Worm (Caenorhabditis elegans) whole organism, L3 larva: ENCODE data around the gene sdz-26.

Source experiments
- R02D3.7 ChIP-seq: fragments of 150-350 bp; optimal IDR thresholded peaks from 2 replicates; lab custom pipeline; 2014; ENCODE audit warnings: missing biosample characterization, missing genetic modification characterization
- ZK546.5 ChIP-seq: sonication (generic microtip); optimal IDR thresholded peaks from 2 replicates; lab custom pipeline; 2017; ENCODE audit warnings: missing biosample characterization, missing genetic modification characterization
- aly-2 ChIP-seq: fragments of 150-350 bp; optimal IDR thresholded peaks from 2 replicates; lab custom pipeline; 2014; ENCODE audit warnings: missing biosample characterization, missing genetic modification characterization
- ama-1 ChIP-seq: fragments of 150-350 bp; optimal IDR thresholded peaks from 2 replicates; lab custom pipeline; 2018
- ceh-16 ChIP-seq: sonication (generic microtip); optimal IDR thresholded peaks from 2 replicates; lab custom pipeline; 2017; ENCODE audit warnings: missing biosample characterization, missing genetic modification characterization
- ceh-28 ChIP-seq: fragments of 150-350 bp; optimal IDR thresholded peaks from 2 replicates; lab custom pipeline; 2014; ENCODE audit warnings: missing biosample characterization, missing genetic modification reagents, missing genetic modification characterization
- ceh-82 ChIP-seq: fragments of 150-350 bp; optimal IDR thresholded peaks from 2 replicates; lab custom pipeline; 2014; ENCODE audit warnings: missing biosample characterization, missing genetic modification characterization
- ceh-9 ChIP-seq: sonication (generic microtip); optimal IDR thresholded peaks from 2 replicates; lab custom pipeline; 2018; ENCODE audit warnings: missing biosample characterization, missing genetic modification characterization
- daf-12 ChIP-seq: fragments of 150-350 bp; optimal IDR thresholded peaks from 2 replicates; lab custom pipeline; 2014; ENCODE audit warnings: missing biosample characterization, missing genetic modification reagents, missing genetic modification characterization
- egl-27 ChIP-seq: sonication (generic microtip); optimal IDR thresholded peaks from 4 replicates; lab custom pipeline; 2017; ENCODE audit warnings: missing biosample characterization, missing genetic modification reagents, missing genetic modification characterization
- egl-5 ChIP-seq: fragments of 150-350 bp; optimal IDR thresholded peaks from 2 replicates; lab custom pipeline; 2017; ENCODE audit warnings: missing biosample characterization, missing genetic modification reagents, missing genetic modification characterization, inconsistent platforms
- elt-1 ChIP-seq: fragments of 150-350 bp; optimal IDR thresholded peaks from 2 replicates; lab custom pipeline; 2014; ENCODE audit warnings: missing biosample characterization, missing genetic modification characterization
- elt-2 ChIP-seq: sonication (generic microtip); optimal IDR thresholded peaks from 2 replicates; lab custom pipeline; 2016; ENCODE audit warnings: missing genetic modification reagents, mild to moderate bottlenecking, missing genetic modification characterization, missing compliant biosample characterization
- elt-3 ChIP-seq, 3 experiments: fragments of 150-350 bp in 1 of 3; sonication (generic microtip) in 2 of 3; optimal IDR thresholded peaks; 2 replicates in 2 of 3; 4 replicates in 1 of 3; lab custom pipeline; 2014 to 2017; ENCODE audit warnings: missing biosample characterization in 3 of 3, missing genetic modification characterization in 3 of 3
- eor-1 ChIP-seq, 2 experiments: fragments of 150-350 bp; optimal IDR thresholded peaks; 2 replicates each; lab custom pipeline; 2014 to 2018; ENCODE audit warnings: missing biosample characterization in 2 of 2, missing genetic modification characterization in 2 of 2
- fkh-10 ChIP-seq: sonication (generic microtip); optimal IDR thresholded peaks from 2 replicates; lab custom pipeline; 2017; ENCODE audit warnings: missing biosample characterization, missing genetic modification reagents, missing genetic modification characterization
- fkh-2 ChIP-seq: fragments of 150-350 bp; optimal IDR thresholded peaks from 2 replicates; lab custom pipeline; 2014; ENCODE audit warnings: missing biosample characterization, missing genetic modification reagents, missing genetic modification characterization
- fos-1 ChIP-seq: fragments of 150-350 bp; optimal IDR thresholded peaks from 2 replicates; lab custom pipeline; 2014; ENCODE audit warnings: missing biosample characterization, missing genetic modification characterization
- hmg-11 ChIP-seq: sonication (generic microtip); optimal IDR thresholded peaks from 2 replicates; lab custom pipeline; 2016; ENCODE audit warnings: missing genetic modification characterization, missing compliant biosample characterization
- jun-1 ChIP-seq: fragments of 150-350 bp; optimal IDR thresholded peaks from 2 replicates; lab custom pipeline; 2014; ENCODE audit warnings: missing biosample characterization, missing genetic modification reagents, missing genetic modification characterization
- lin-15B ChIP-seq: fragments of 150-350 bp; optimal IDR thresholded peaks from 2 replicates; lab custom pipeline; 2014; ENCODE audit warnings: missing biosample characterization, missing genetic modification characterization
- lin-39 ChIP-seq: fragments of 150-350 bp; optimal IDR thresholded peaks from 2 replicates; lab custom pipeline; 2018; ENCODE audit warnings: missing biosample characterization, missing genetic modification reagents, missing genetic modification characterization
- lsy-12 ChIP-seq: sonication (generic microtip); optimal IDR thresholded peaks from 2 replicates; lab custom pipeline; 2016; ENCODE audit warnings: mild to moderate bottlenecking, missing genetic modification characterization, missing compliant biosample characterization
- mdl-1 ChIP-seq: fragments of 150-350 bp; optimal IDR thresholded peaks from 2 replicates; lab custom pipeline; 2014; ENCODE audit warnings: missing biosample characterization, missing genetic modification characterization
- mml-1 ChIP-seq: fragments of 150-350 bp; sonication (generic microtip); optimal IDR thresholded peaks from 3 replicates; lab custom pipeline; 2014; ENCODE audit warnings: missing biosample characterization, missing genetic modification characterization
- nfya-1 ChIP-seq: sonication (generic microtip); optimal IDR thresholded peaks from 2 replicates; lab custom pipeline; 2017; ENCODE audit warnings: missing genetic modification characterization, mild to moderate bottlenecking, missing compliant biosample characterization, antibody characterized with exemption, moderate library complexity; ENCODE audit not compliant: insufficient read depth
- nhr-11 ChIP-seq: fragments of 150-350 bp; optimal IDR thresholded peaks from 2 replicates; lab custom pipeline; 2014; ENCODE audit warnings: missing biosample characterization, missing genetic modification characterization
- nhr-12 ChIP-seq: fragments of 150-350 bp; optimal IDR thresholded peaks from 2 replicates; lab custom pipeline; 2014; ENCODE audit warnings: missing biosample characterization, missing genetic modification characterization
- nhr-23 ChIP-seq: fragments of 150-350 bp; optimal IDR thresholded peaks from 2 replicates; lab custom pipeline; 2014; ENCODE audit warnings: missing biosample characterization, missing genetic modification reagents, missing genetic modification characterization
- nhr-237 ChIP-seq: fragments of 150-350 bp; optimal IDR thresholded peaks from 2 replicates; lab custom pipeline; 2014; ENCODE audit warnings: missing biosample characterization, missing genetic modification characterization
- nhr-25 ChIP-seq: sonication (generic microtip); optimal IDR thresholded peaks from 2 replicates; lab custom pipeline; 2017; ENCODE audit warnings: missing biosample characterization, missing genetic modification characterization
- nhr-28 ChIP-seq: fragments of 150-350 bp; optimal IDR thresholded peaks from 2 replicates; lab custom pipeline; 2014; ENCODE audit warnings: missing biosample characterization, missing genetic modification characterization
- nhr-43 ChIP-seq: sonication (generic microtip); optimal IDR thresholded peaks from 2 replicates; lab custom pipeline; 2016; ENCODE audit warnings: mild to moderate bottlenecking, missing genetic modification characterization, missing compliant biosample characterization; ENCODE audit not compliant: poor library complexity, severe bottlenecking
- nhr-67 ChIP-seq: fragments of 150-350 bp; optimal IDR thresholded peaks from 2 replicates; lab custom pipeline; 2014; ENCODE audit warnings: missing biosample characterization, missing genetic modification characterization
- nhr-76 ChIP-seq: fragments of 150-350 bp; sonication (generic microtip); optimal IDR thresholded peaks from 5 replicates; lab custom pipeline; 2014; ENCODE audit warnings: missing biosample characterization, missing genetic modification characterization
- nhr-77 ChIP-seq: fragments of 150-350 bp; optimal IDR thresholded peaks from 2 replicates; lab custom pipeline; 2014; ENCODE audit warnings: missing biosample characterization, missing genetic modification characterization
- pha-4 ChIP-seq: fragments of 150-350 bp; optimal IDR thresholded peaks from 2 replicates; lab custom pipeline; 2014; ENCODE audit warnings: missing biosample characterization, missing genetic modification reagents, missing genetic modification characterization
- pqm-1 ChIP-seq: fragments of 150-350 bp; optimal IDR thresholded peaks from 2 replicates; lab custom pipeline; 2017; ENCODE audit warnings: missing biosample characterization, missing genetic modification characterization, inconsistent platforms
- sea-2 ChIP-seq: fragments of 150-350 bp; sonication (generic microtip); optimal IDR thresholded peaks from 4 replicates; lab custom pipeline; 2014; ENCODE audit warnings: missing biosample characterization, missing genetic modification reagents, missing genetic modification characterization
- skn-1 ChIP-seq: fragments of 150-350 bp; optimal IDR thresholded peaks from 2 replicates; lab custom pipeline; 2014; ENCODE audit warnings: missing biosample characterization, missing genetic modification characterization
- snpc-4 ChIP-seq: fragments of 150-350 bp; optimal IDR thresholded peaks from 2 replicates; lab custom pipeline; 2014; ENCODE audit warnings: missing biosample characterization, missing genetic modification characterization
- tbx-2 ChIP-seq: sonication (generic microtip); optimal IDR thresholded peaks from 2 replicates; lab custom pipeline; 2016; ENCODE audit warnings: mild to moderate bottlenecking, missing genetic modification characterization, missing compliant biosample characterization
- unc-39 ChIP-seq: sonication (generic microtip); optimal IDR thresholded peaks from 4 replicates; lab custom pipeline; 2017; ENCODE audit warnings: missing biosample characterization, missing genetic modification characterization
- unc-62 ChIP-seq: fragments of 150-350 bp; sonication (generic microtip); optimal IDR thresholded peaks from 4 replicates; lab custom pipeline; 2014; ENCODE audit warnings: missing biosample characterization, missing genetic modification reagents, missing genetic modification characterization
- zag-1 ChIP-seq: fragments of 150-350 bp; optimal IDR thresholded peaks from 2 replicates; lab custom pipeline; 2014; ENCODE audit warnings: missing biosample characterization, missing genetic modification characterization
- ztf-11 ChIP-seq: fragments of 150-350 bp; optimal IDR thresholded peaks from 2 replicates; lab custom pipeline; 2014; ENCODE audit warnings: missing biosample characterization, missing genetic modification characterization
- ztf-4 ChIP-seq: fragments of 150-350 bp; optimal IDR thresholded peaks from 2 replicates; lab custom pipeline; 2014; ENCODE audit warnings: missing biosample characterization, missing genetic modification characterization

Gene sdz-26

ce11 chrII:14380778-14381177 is 772 bp upstream of the sdz-26 start:
- TF ChIP-seq aly-2 (tag; lab: Kevin White, UChicago) (no peak), egl-5 (tag; lab: Kevin White, UChicago) (no peak), zag-1 (tag; lab: Kevin White, UChicago) (no peak), egl-27 (no peak)

ce11 chrII:14383644-14384043 is 2.1 kb downstream of the sdz-26 start, which contains the start of gene mes-2:
Gene mes-2, plus strand, starts transcription at chrII:14383973.
- TF ChIP-seq ztf-11 (tag; lab: Kevin White, UChicago) (no peak), nhr-77 (no peak), snpc-4 (peak; percentile 78), skn-1 (tag; lab: Kevin White, UChicago) (peak; percentile 79), R02D3.7 (peak; percentile 66), sea-2 (no peak), ZK546.5 (tag; lab: Kevin White, UChicago) (no peak), elt-2 (peak; percentile 21), mdl-1 (tag; lab: Kevin White, UChicago) (no peak), unc-62 (GFP tag; lab: Kevin White, UChicago) (no peak), nhr-11 (tag; lab: Kevin White, UChicago) (peak; percentile 10), pqm-1 (tag; lab: Kevin White, UChicago) (peak; percentile 45), nhr-76 (no peak), ceh-9 (tag; lab: Kevin White, UChicago) (no peak), unc-39 (tag; lab: Kevin White, UChicago) (no peak), tbx-2 (tag; lab: Kevin White, UChicago) (no peak), fkh-2 (tag; lab: Kevin White, UChicago) (no peak), nhr-237 (no peak), lin-39 (tag; lab: Kevin White, UChicago) (peak; percentile 37), daf-12 (no peak), nhr-23 (tag; lab: Kevin White, UChicago) (peak; percentile 78), fos-1 (tag; lab: Kevin White, UChicago) (no peak), aly-2 (tag; lab: Kevin White, UChicago) (no peak), nhr-43 (tag; lab: Kevin White, UChicago) (peak; percentile 60), pha-4 (tag; lab: Kevin White, UChicago) (peak; percentile 93), ceh-82 (tag; lab: Kevin White, UChicago) (peak; percentile 50), mml-1 (tag; lab: Kevin White, UChicago) (no peak), egl-5 (tag; lab: Kevin White, UChicago) (peak; percentile 77), ceh-28 (tag; lab: Kevin White, UChicago) (peak; percentile 41), lsy-12 (tag; lab: Kevin White, UChicago) (no peak), ztf-4 (tag; lab: Kevin White, UChicago) (no peak), hmg-11 (tag; lab: Kevin White, UChicago) (peak; percentile 53), nhr-25 (peak; percentile 64), ama-1 (lab: Kevin White, UChicago) (no peak), ceh-16 (tag; lab: Kevin White, UChicago) (no peak), elt-3 (tag; optimal IDR thresholded peaks at IDR 0.05; lab: Kevin White, UChicago) (no peak), zag-1 (tag; lab: Kevin White, UChicago) (no peak), fkh-10 (no peak), egl-27 (no peak), eor-1 (tag; optimal IDR thresholded peaks at IDR 0.05; lab: Kevin White, UChicago) (no peak), elt-1 (tag; lab: Kevin White, UChicago) (no peak), nhr-12 (tag; lab: Kevin White, UChicago) (no peak), nhr-28 (tag; lab: Kevin White, UChicago) (no peak), jun-1 (tag; lab: Kevin White, UChicago) (peak; percentile 0), nfya-1 (tag; lab: Kevin White, UChicago) (peak; percentile 82), lin-15B (peak; percentile 88), nhr-67 (tag; lab: Kevin White, UChicago) (no peak)
